Worm (Caenorhabditis elegans): ENCODE results near the gene C46A5.4.

ce11 chrIV:7710824-7711223, 46.3 kb downstream of the C46A5.4 start, which contains the start of gene nhr-8:
- TF ChIP-seq hlh-15 (tag; optimal IDR thresholded peaks at IDR 0.05) (no peak), sox-2 (GFP tag; IDR thresholded peaks at IDR 0.05) (no peak), ceh-45 (GFP tag; IDR thresholded peaks at IDR 0.05) (no peak), pha-4 (tag; optimal IDR thresholded peaks at IDR 0.05) (no peak), lin-11 (tag; optimal IDR thresholded peaks at IDR 0.05) (no peak), tbx-2 (tag; optimal IDR thresholded peaks at IDR 0.05) (no peak), sdc-2 (tag; optimal IDR thresholded peaks at IDR 0.05) (no peak)
